Fruit fly (Drosophila melanogaster): ENCODE data around the gene CG44139.

DNA sequence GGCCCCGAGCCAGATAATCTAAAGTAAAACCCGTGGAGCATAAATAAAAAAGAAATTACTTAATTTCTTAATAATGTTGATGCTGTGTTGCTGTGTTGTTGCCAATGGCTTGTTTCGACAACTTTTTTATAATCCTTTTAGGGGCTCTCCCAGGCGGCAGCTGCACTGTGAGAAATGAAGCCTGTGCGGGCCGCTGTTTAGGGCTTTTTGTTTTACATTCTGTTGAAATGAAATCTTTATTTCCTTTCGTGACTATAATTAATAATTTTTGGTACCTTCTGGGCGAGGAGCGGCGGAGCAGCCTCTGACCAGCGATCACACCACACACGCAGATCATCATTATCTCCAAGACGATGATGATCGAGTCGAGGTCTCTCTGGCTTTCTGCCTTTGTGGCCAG lies 46.0 kb downstream of the CG44139 start:
- TF ChIP-seq CG11902 (GFP tag; optimal IDR thresholded peaks at IDR 0.05) (no peak), Gug (GFP tag; IDR thresholded peaks at IDR 0.05) (no peak), CG8119 (GFP tag; IDR thresholded peaks at IDR 0.05) (no peak), salr (GFP tag; optimal IDR thresholded peaks at IDR 0.05) (no peak), CG15336 (GFP tag; IDR thresholded peaks at IDR 0.05) (no peak), CG31627 (GFP tag; optimal IDR thresholded peaks at IDR 0.05) (peak; percentile 9), CG11762 (GFP tag; optimal IDR thresholded peaks at IDR 0.05; ENCODE audit: insufficient read depth) (no peak), Met (GFP tag; optimal IDR thresholded peaks at IDR 0.05) (peak; percentile 19), Smox (GFP tag; optimal IDR thresholded peaks at IDR 0.05) (peak; percentile 7), topi (GFP tag; optimal IDR thresholded peaks at IDR 0.05) (no peak), Lpt (GFP tag; optimal IDR thresholded peaks at IDR 0.05) (no peak), fkh (GFP tag; optimal IDR thresholded peaks at IDR 0.05) (no peak), vri (GFP tag; optimal IDR thresholded peaks at IDR 0.05) (peak; percentile 12)
